Worm (Caenorhabditis elegans) whole organism, L4/young adult: ENCODE results near the gene lido-18.

Experiments used
- W03F9.2 ChIP-seq: fragments of 150-350 bp; optimal IDR thresholded peaks from 2 replicates; lab custom pipeline; 2014; ENCODE audit warnings: missing biosample characterization, missing genetic modification characterization
- dao-5 ChIP-seq: sonication (generic microtip); optimal IDR thresholded peaks from 2 replicates; lab custom pipeline; 2016; ENCODE audit warnings: missing genotype, missing genetic modification characterization, moderate library complexity, missing compliant biosample characterization
- him-1 ChIP-seq: sonication (generic microtip); optimal IDR thresholded peaks from 2 replicates; lab custom pipeline; 2016; ENCODE audit warnings: missing genotype, missing genetic modification reagents, missing genetic modification characterization, missing compliant biosample characterization

lido-18 gene

ce11 chrIII:7655498-7655897, 6.6 kb upstream of the lido-18 start:
- TF ChIP-seq dao-5 (tag; lab: Kevin White, UChicago) (no peak), W03F9.2 (tag; lab: Kevin White, UChicago) (no peak), him-1 (tag; lab: Kevin White, UChicago) (no peak)

ce11 chrIII:7655932-7656331, 6.1 kb upstream of the lido-18 start, which contains the start of gene baz-2:
TSS of gene baz-2 (minus strand) at chrIII:7656032.
- TF ChIP-seq dao-5 (tag; lab: Kevin White, UChicago) = no peak
- no peak for TF ChIP-seq him-1 (tag; lab: Kevin White, UChicago)
- TF ChIP-seq W03F9.2 (tag; lab: Kevin White, UChicago) = no peak

ce11 chrIII:7656474-7656873, 5.6 kb upstream of the lido-18 start, which contains the start of gene ZK783.7:
TSS of gene ZK783.7 (plus strand) at chrIII:7656719.
- no peak for TF ChIP-seq dao-5 (tag; lab: Kevin White, UChicago)

ce11 chrIII:7659440-7659839, 2.6 kb upstream of the lido-18 start:
- TF ChIP-seq W03F9.2 (tag; lab: Kevin White, UChicago) = no peak

ce11 chrIII:7661162-7661561, 916 bp upstream of the lido-18 start:
- no peak for TF ChIP-seq dao-5 (tag; lab: Kevin White, UChicago)
- no peak for TF ChIP-seq him-1 (tag; lab: Kevin White, UChicago)
- TF ChIP-seq W03F9.2 (tag; lab: Kevin White, UChicago) = no peak

- no peak for TF ChIP-seq W03F9.2 (tag; lab: Kevin White, UChicago)
- no peak for TF ChIP-seq him-1 (tag; lab: Kevin White, UChicago)
- no peak for TF ChIP-seq dao-5 (tag; lab: Kevin White, UChicago)
Observed at ce11 chrIII:7665928-7666327, 3.9 kb downstream of the lido-18 start.

ce11 chrIII:7672411-7672810, 10.3 kb downstream of the lido-18 start:
- TF ChIP-seq him-1 (tag; lab: Kevin White, UChicago) = no peak
- no peak for TF ChIP-seq W03F9.2 (tag; lab: Kevin White, UChicago)
- TF ChIP-seq dao-5 (tag; lab: Kevin White, UChicago) = no peak

- TF ChIP-seq him-1 (tag; lab: Kevin White, UChicago) (no peak), W03F9.2 (tag; lab: Kevin White, UChicago) (no peak), dao-5 (tag; lab: Kevin White, UChicago) (no peak)
Observed at ce11 chrIII:7692287-7692686, 30.2 kb downstream of the lido-18 start.

ce11 chrIII:7694274-7694673, 32.2 kb downstream of the lido-18 start, which contains the start of gene C18H2.5:
TSS of gene C18H2.5 (minus strand) at chrIII:7694374.
- TF ChIP-seq W03F9.2 (tag; lab: Kevin White, UChicago) (no peak), him-1 (tag; lab: Kevin White, UChicago) (no peak), dao-5 (tag; lab: Kevin White, UChicago) (no peak)

- TF ChIP-seq W03F9.2 (tag; lab: Kevin White, UChicago) = no peak
- TF ChIP-seq him-1 (tag; lab: Kevin White, UChicago) = no peak
- no peak for TF ChIP-seq dao-5 (tag; lab: Kevin White, UChicago)
Observed at ce11 chrIII:7703474-7703873, 41.4 kb downstream of the lido-18 start.

- TF ChIP-seq W03F9.2 (tag; lab: Kevin White, UChicago) (no peak), dao-5 (tag; lab: Kevin White, UChicago) (no peak), him-1 (tag; lab: Kevin White, UChicago) (no peak)
Observed at ce11 chrIII:7709391-7709790, 47.3 kb downstream of the lido-18 start, which contains the start of gene lin-13. TSS of gene lin-13 (minus strand) at chrIII:7709491.

ce11 chrIII:7710066-7710465, 48.0 kb downstream of the lido-18 start:
- TF ChIP-seq W03F9.2 (tag; lab: Kevin White, UChicago) (no peak), him-1 (tag; lab: Kevin White, UChicago) (peak; percentile 46), dao-5 (tag; lab: Kevin White, UChicago) (no peak)

- no peak for TF ChIP-seq W03F9.2 (tag; lab: Kevin White, UChicago)
Observed at ce11 chrIII:7710943-7711342, 48.9 kb downstream of the lido-18 start.

- TF ChIP-seq W03F9.2 (tag; lab: Kevin White, UChicago) (no peak), dao-5 (tag; lab: Kevin White, UChicago) (no peak), him-1 (tag; lab: Kevin White, UChicago) (no peak)
Observed at ce11 chrIII:7711495-7711894, 49.4 kb downstream of the lido-18 start.

- TF ChIP-seq W03F9.2 (tag; lab: Kevin White, UChicago) (no peak), him-1 (tag; lab: Kevin White, UChicago) (no peak), dao-5 (tag; lab: Kevin White, UChicago) (no peak)
Observed at ce11 chrIII:7711908-7712359, 49.9 kb downstream of the lido-18 start, which contains the start of gene C03B8.3. TSS of gene C03B8.3 (plus strand) at chrIII:7712309.
